Worm (Caenorhabditis elegans): ENCODE measurements around the gene psme-3.

The psme-3 gene

DNA sequence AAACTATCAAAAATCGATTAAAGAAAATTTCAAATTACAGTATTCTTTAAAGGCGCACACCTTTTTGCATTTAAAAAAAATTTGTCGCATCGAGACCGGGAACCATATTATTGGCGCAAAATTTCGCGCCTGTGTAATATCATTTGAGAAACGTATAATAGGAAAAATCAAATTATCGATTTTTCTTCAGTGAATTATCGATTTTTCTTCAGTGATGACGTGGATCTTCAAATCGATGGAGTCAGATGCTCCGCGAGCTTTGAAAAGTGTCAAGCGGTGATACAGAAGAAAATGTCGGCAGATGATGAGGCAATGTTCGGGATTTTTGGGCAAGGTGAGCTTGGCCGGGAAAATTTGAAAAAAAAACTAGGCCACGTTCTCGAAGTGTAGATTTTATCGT lies 32.5 kb upstream of the psme-3 start:
- TF ChIP-seq fkh-2 (tag; optimal IDR thresholded peaks at IDR 0.05) (no peak), fkh-10 (GFP tag; optimal IDR thresholded peaks at IDR 0.05) (no peak), nhr-67 (tag; optimal IDR thresholded peaks at IDR 0.05) (no peak), ceh-9 (tag; optimal IDR thresholded peaks at IDR 0.05) (no peak), egl-5 (tag; optimal IDR thresholded peaks at IDR 0.05) (no peak), lin-39 (tag; optimal IDR thresholded peaks at IDR 0.05) (no peak), ztf-11 (tag; optimal IDR thresholded peaks at IDR 0.05) (no peak), nhr-237 (tag; optimal IDR thresholded peaks at IDR 0.05) (no peak), aly-2 (tag; optimal IDR thresholded peaks at IDR 0.05) (no peak), ztf-4 (tag; optimal IDR thresholded peaks at IDR 0.05) (no peak), snpc-4 (tag; optimal IDR thresholded peaks at IDR 0.05) (no peak), nhr-11 (tag; optimal IDR thresholded peaks at IDR 0.05) (no peak), nfya-1 (tag; optimal IDR thresholded peaks at IDR 0.05; ENCODE audit: insufficient read depth) (no peak), daf-12 (tag; optimal IDR thresholded peaks at IDR 0.05) (no peak), nhr-23 (tag; optimal IDR thresholded peaks at IDR 0.05) (no peak), nhr-77 (tag; optimal IDR thresholded peaks at IDR 0.05) (no peak), skn-1 (tag; optimal IDR thresholded peaks at IDR 0.05) (no peak), elt-3 (tag; optimal IDR thresholded peaks at IDR 0.05) (no peak), nhr-28 (tag; optimal IDR thresholded peaks at IDR 0.05) (no peak)

DNA sequence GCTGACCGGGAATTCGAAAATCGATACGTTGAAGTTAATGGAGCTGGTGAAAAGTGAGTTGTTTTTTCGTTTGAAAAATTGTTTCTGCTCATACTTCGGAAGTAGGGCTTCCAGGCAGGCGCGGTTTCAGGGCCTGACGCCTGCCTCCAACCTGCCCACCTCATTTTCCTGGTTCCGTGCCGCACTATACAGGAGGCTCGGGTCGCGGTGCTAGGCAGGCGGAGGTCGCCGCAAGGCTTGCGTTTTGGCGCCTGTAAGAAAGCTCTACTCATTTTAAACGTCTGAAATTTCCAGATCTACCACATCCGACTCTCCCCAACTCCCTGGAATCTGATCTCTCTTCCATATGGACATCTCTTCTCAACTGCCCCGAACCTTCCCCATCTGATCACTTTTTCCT lies 23.0 kb upstream of the psme-3 start:
- TF ChIP-seq mdl-1 (tag; optimal IDR thresholded peaks at IDR 0.05) (no peak), tbx-2 (tag; optimal IDR thresholded peaks at IDR 0.05) (no peak), unc-39 (tag; optimal IDR thresholded peaks at IDR 0.05) (no peak), pha-4 (tag; optimal IDR thresholded peaks at IDR 0.05) (no peak), nhr-43 (tag; optimal IDR thresholded peaks at IDR 0.05; ENCODE audit: poor library complexity, severe bottlenecking) (no peak), ztf-11 (tag; optimal IDR thresholded peaks at IDR 0.05) (no peak), ZK546.5 (tag; optimal IDR thresholded peaks at IDR 0.05) (no peak), egl-5 (tag; optimal IDR thresholded peaks at IDR 0.05) (no peak), egl-27 (tag; optimal IDR thresholded peaks at IDR 0.05) (no peak), ceh-82 (tag; optimal IDR thresholded peaks at IDR 0.05) (no peak), nhr-12 (tag; optimal IDR thresholded peaks at IDR 0.05) (no peak), ceh-9 (tag; optimal IDR thresholded peaks at IDR 0.05) (no peak), nhr-23 (tag; optimal IDR thresholded peaks at IDR 0.05) (no peak), mml-1 (tag; optimal IDR thresholded peaks at IDR 0.05) (no peak)

- TF ChIP-seq elt-2 (tag; optimal IDR thresholded peaks at IDR 0.05) (peak; percentile 23), tbx-2 (tag; optimal IDR thresholded peaks at IDR 0.05) (no peak)
Observed at ce11 chrIII:11548070-11548469, 19.9 kb upstream of the psme-3 start, which contains the start of gene Y66D12A.13. TSS of gene Y66D12A.13 (plus strand) at chrIII:11548370.

DNA sequence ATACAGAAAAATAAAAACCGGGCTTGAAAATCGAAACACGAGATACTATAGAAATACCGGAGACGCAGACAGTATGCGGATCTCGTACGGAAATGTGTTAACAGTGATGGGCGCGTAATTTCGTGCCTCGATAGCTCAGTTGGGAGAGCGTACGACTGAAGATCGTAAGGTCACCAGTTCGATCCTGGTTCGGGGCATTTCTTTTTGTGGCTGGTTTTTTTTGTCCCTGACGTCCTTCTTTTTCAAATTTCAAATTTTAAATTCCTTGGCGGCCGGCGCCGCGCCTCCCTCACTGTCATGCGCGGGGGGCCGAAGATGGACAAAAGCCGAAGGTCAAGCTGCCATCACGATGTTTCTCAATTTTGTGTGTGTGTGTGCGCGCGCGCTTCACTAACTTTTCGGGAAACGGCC lies 13.2 kb upstream of the psme-3 start:
- TF ChIP-seq elt-2 (tag; optimal IDR thresholded peaks at IDR 0.05) (peak; percentile 1), pha-4 (tag; optimal IDR thresholded peaks at IDR 0.05) (no peak), elt-1 (tag; optimal IDR thresholded peaks at IDR 0.05) (no peak), nfya-1 (tag; optimal IDR thresholded peaks at IDR 0.05; ENCODE audit: insufficient read depth) (peak; percentile 20), ztf-11 (tag; optimal IDR thresholded peaks at IDR 0.05) (no peak), aly-2 (tag; optimal IDR thresholded peaks at IDR 0.05) (no peak), ama-1 (optimal IDR thresholded peaks at IDR 0.05) (no peak), nhr-12 (tag; optimal IDR thresholded peaks at IDR 0.05) (no peak), nhr-11 (tag; optimal IDR thresholded peaks at IDR 0.05) (no peak), nhr-25 (tag; optimal IDR thresholded peaks at IDR 0.05) (peak; percentile 71), nhr-67 (tag; optimal IDR thresholded peaks at IDR 0.05) (no peak), ceh-28 (tag; optimal IDR thresholded peaks at IDR 0.05) (no peak), ceh-82 (tag; optimal IDR thresholded peaks at IDR 0.05) (no peak)

DNA sequence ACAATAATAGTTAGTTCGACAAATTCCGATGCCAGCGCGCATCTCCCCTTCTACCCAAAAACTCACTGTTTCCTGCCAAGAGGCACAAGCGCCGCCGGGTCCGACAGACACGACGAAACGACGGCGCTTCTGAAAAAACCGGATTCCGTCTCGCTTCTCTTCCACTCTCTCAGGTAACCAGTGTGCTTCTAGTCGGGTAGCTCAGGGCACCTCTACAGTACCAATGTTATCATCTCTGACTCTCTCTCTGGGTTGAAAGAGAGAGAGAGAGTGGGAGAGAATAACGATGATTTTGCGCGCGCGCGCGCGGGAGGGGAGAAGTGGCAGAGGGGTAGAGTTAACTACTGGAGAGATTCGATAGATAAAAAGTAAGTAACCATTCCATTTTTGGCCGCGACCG lies 11.1 kb upstream of the psme-3 start:
- no peak for TF ChIP-seq elt-3 (tag; optimal IDR thresholded peaks at IDR 0.05)
- TF ChIP-seq pqm-1 (tag; optimal IDR thresholded peaks at IDR 0.05): no peak
- TF ChIP-seq ceh-16 (tag; optimal IDR thresholded peaks at IDR 0.05): no peak
- peak; percentile 32 for TF ChIP-seq lin-39 (tag; optimal IDR thresholded peaks at IDR 0.05)
- TF ChIP-seq nhr-23 (tag; optimal IDR thresholded peaks at IDR 0.05): peak; percentile 8
- no peak for TF ChIP-seq nhr-12 (tag; optimal IDR thresholded peaks at IDR 0.05)
- peak; percentile 55 for TF ChIP-seq nhr-25 (tag; optimal IDR thresholded peaks at IDR 0.05)
- TF ChIP-seq ztf-11 (tag; optimal IDR thresholded peaks at IDR 0.05): no peak
- TF ChIP-seq elt-1 (tag; optimal IDR thresholded peaks at IDR 0.05): no peak
- no peak for TF ChIP-seq fkh-2 (tag; optimal IDR thresholded peaks at IDR 0.05)
- TF ChIP-seq snpc-4 (tag; optimal IDR thresholded peaks at IDR 0.05): no peak
- no peak for TF ChIP-seq fkh-10 (GFP tag; optimal IDR thresholded peaks at IDR 0.05)
- TF ChIP-seq R02D3.7 (tag; optimal IDR thresholded peaks at IDR 0.05): no peak
- no peak for TF ChIP-seq unc-39 (tag; optimal IDR thresholded peaks at IDR 0.05)
- no peak for TF ChIP-seq egl-27 (tag; optimal IDR thresholded peaks at IDR 0.05)
- no peak for TF ChIP-seq daf-12 (tag; optimal IDR thresholded peaks at IDR 0.05)
- no peak for TF ChIP-seq ama-1 (optimal IDR thresholded peaks at IDR 0.05)
- no peak for TF ChIP-seq fos-1 (tag; optimal IDR thresholded peaks at IDR 0.05)
- TF ChIP-seq mml-1 (tag; optimal IDR thresholded peaks at IDR 0.05): no peak
- TF ChIP-seq nhr-237 (tag; optimal IDR thresholded peaks at IDR 0.05): no peak
- no peak for TF ChIP-seq ceh-28 (tag; optimal IDR thresholded peaks at IDR 0.05)
- no peak for TF ChIP-seq elt-2 (tag; optimal IDR thresholded peaks at IDR 0.05)
- no peak for TF ChIP-seq nhr-28 (tag; optimal IDR thresholded peaks at IDR 0.05)
